Fruit fly (Drosophila melanogaster): ENCODE results near the gene CG43331.

- TF ChIP-seq CTCF (optimal IDR thresholded peaks at IDR 0.05) = no peak
- TF ChIP-seq CG8478 (optimal IDR thresholded peaks at IDR 0.05) = no peak
These were observed 6.0 kb downstream of the CG43331 start for dm6 chr3L:22497594-22497993.
